Fruit fly (Drosophila melanogaster) whole organism, embryonic: ENCODE measurements around the gene DEF8.
A peak's percentile ranks its signal among the peaks of the same experiment; 100 is the strongest.

Experiments
- Ada2b ChIP-seq: fragments of 200-800 bp; sonication (Bioruptor generic); IDR thresholded peaks from 2 replicates; pipeline ENCODE4 v1.3.6; 2022; ENCODE audit warnings: missing biosample characterization, missing genetic modification characterization
- Aef1 ChIP-seq: fragments of 200-800 bp; sonication (Bioruptor generic); IDR thresholded peaks from 3 replicates; pipeline ENCODE4 v1.3.6; 2022; ENCODE audit warnings: missing biosample characterization, missing genetic modification characterization
- Awh ChIP-seq: fragments of 200-800 bp; sonication (Bioruptor generic); IDR thresholded peaks from 2 replicates; pipeline ENCODE4, ENCODE4 v1.3.6; 2022; ENCODE audit warnings: missing biosample characterization, missing genetic modification characterization
- CG10209 ChIP-seq: fragments of 200-800 bp; sonication (Bioruptor generic); optimal IDR thresholded peaks from 3 replicates; lab custom pipeline; 2017; ENCODE audit warnings: missing biosample characterization, mild to moderate bottlenecking, missing genetic modification characterization, missing genetic modification reagents
- CG11398 ChIP-seq: fragments of 200-800 bp; sonication (Bioruptor generic); optimal IDR thresholded peaks from 2 replicates; lab custom pipeline; 2016; ENCODE audit warnings: missing biosample characterization, missing genetic modification characterization
- CG11723 ChIP-seq: fragments of 200-800 bp; sonication (Bioruptor generic); optimal IDR thresholded peaks from 2 replicates; lab custom pipeline; 2017; ENCODE audit warnings: missing biosample characterization, mild to moderate bottlenecking, missing genetic modification characterization
- CG15269 ChIP-seq: fragments of 200-800 bp; sonication (Bioruptor generic); optimal IDR thresholded peaks from 2 replicates; lab custom pipeline; 2018; ENCODE audit warnings: missing biosample characterization, mild to moderate bottlenecking, missing genetic modification characterization, moderate library complexity
- CG1529 ChIP-seq: fragments of 200-800 bp; sonication (Bioruptor generic); optimal IDR thresholded peaks from 3 replicates; lab custom pipeline; 2018; ENCODE audit warnings: missing biosample characterization, missing genetic modification characterization
- CG15696 ChIP-seq: fragments of 200-800 bp; sonication (Bioruptor generic); optimal IDR thresholded peaks from 2 replicates; lab custom pipeline; 2019; ENCODE audit warnings: missing biosample characterization, mild to moderate bottlenecking, missing genetic modification characterization, moderate library complexity
- CG16863 ChIP-seq: fragments of 200-800 bp; sonication (Bioruptor generic); optimal IDR thresholded peaks from 3 replicates; lab custom pipeline; 2016; ENCODE audit warnings: missing biosample characterization, missing genetic modification characterization
- CG17568 ChIP-seq: fragments of 200-800 bp; sonication (Bioruptor generic); optimal IDR thresholded peaks from 2 replicates; lab custom pipeline; 2018; ENCODE audit warnings: missing biosample characterization, mild to moderate bottlenecking, missing genetic modification characterization, moderate library complexity
- CG30403 ChIP-seq: fragments of 200-800 bp; sonication (Bioruptor generic); optimal IDR thresholded peaks from 3 replicates; lab custom pipeline; 2016; ENCODE audit warnings: missing biosample characterization, missing genetic modification characterization
- CG30431 ChIP-seq: fragments of 200-800 bp; sonication (Bioruptor generic); optimal IDR thresholded peaks from 2 replicates; lab custom pipeline; 2017; ENCODE audit warnings: missing biosample characterization, missing genetic modification characterization
- CG31224 ChIP-seq: fragments of 200-800 bp; sonication (Bioruptor generic); IDR thresholded peaks from 2 replicates; pipeline ENCODE4 v1.3.6; 2022; ENCODE audit warnings: missing biosample characterization, missing genetic modification characterization
- CG34224 ChIP-seq: fragments of 200-800 bp; sonication (Bioruptor generic); IDR thresholded peaks from 3 replicates; pipeline ENCODE4 v1.3.6; 2022; ENCODE audit warnings: missing biosample characterization, missing genetic modification characterization; ENCODE audit not compliant: partially characterized antibody
- CG4404 ChIP-seq: fragments of 200-800 bp; sonication (Bioruptor generic); IDR thresholded peaks from 2 replicates; pipeline ENCODE4 v1.3.6; 2022; ENCODE audit warnings: missing biosample characterization, missing genetic modification characterization
- CG4820 ChIP-seq: fragments of 200-800 bp; sonication (Bioruptor generic); optimal IDR thresholded peaks from 3 replicates; lab custom pipeline; 2016; ENCODE audit warnings: missing biosample characterization, missing genetic modification characterization
- CG6654 ChIP-seq: fragments of 200-800 bp; sonication (Bioruptor generic); optimal IDR thresholded peaks from 2 replicates; lab custom pipeline; 2017; ENCODE audit warnings: missing biosample characterization, mild to moderate bottlenecking, missing genetic modification characterization
- CG7745 ChIP-seq: fragments of 200-800 bp; sonication (Bioruptor generic); optimal IDR thresholded peaks from 2 replicates; lab custom pipeline; 2018; ENCODE audit warnings: missing biosample characterization, mild to moderate bottlenecking, missing genetic modification characterization, moderate library complexity
- CG9797 ChIP-seq: fragments of 200-800 bp; sonication (Bioruptor generic); optimal IDR thresholded peaks from 3 replicates; lab custom pipeline; 2018; ENCODE audit warnings: missing biosample characterization, mild to moderate bottlenecking, missing genetic modification characterization
- Dad ChIP-seq: fragments of 200-800 bp; sonication (Bioruptor generic); optimal IDR thresholded peaks from 3 replicates; lab custom pipeline; 2016; ENCODE audit warnings: missing biosample characterization, missing genetic modification characterization
- Dfd ChIP-seq, 2 experiments: fragments of >200 bp; optimal IDR thresholded peaks; 2 replicates each; lab custom pipeline; 2017; ENCODE audit warnings: missing biosample characterization in 2 of 2, missing genetic modification characterization in 2 of 2
- Eip74EF ChIP-seq, 2 experiments: fragments of 200-800 bp in 1 of 2; fragments of >200 bp in 1 of 2; sonication (Bioruptor generic) in 1 of 2; optimal IDR thresholded peaks; 2 replicates each; lab custom pipeline; 2017 to 2019; ENCODE audit warnings: missing biosample characterization in 2 of 2, missing genetic modification characterization in 2 of 2, mild to moderate bottlenecking in 1 of 2, moderate library complexity in 1 of 2
- HmgD ChIP-seq: fragments of 200-800 bp; sonication (Bioruptor generic); optimal IDR thresholded peaks from 3 replicates; lab custom pipeline; 2016; ENCODE audit warnings: missing biosample characterization, missing genetic modification characterization
- Sox100B ChIP-seq: fragments of 200-800 bp; sonication (Bioruptor generic); optimal IDR thresholded peaks from 3 replicates; lab custom pipeline; 2018; ENCODE audit warnings: missing biosample characterization, mild to moderate bottlenecking, missing genetic modification characterization
- Stat92E ChIP-seq, 3 experiments: fragments of >200 bp in 2 of 3; fragments of 200-800 bp in 1 of 3; sonication (Bioruptor generic) in 1 of 3; optimal IDR thresholded peaks; 2 replicates each; lab custom pipeline; 2017 to 2019; ENCODE audit warnings: missing biosample characterization in 3 of 3, missing genetic modification characterization in 3 of 3, mild to moderate bottlenecking in 1 of 3, moderate library complexity in 1 of 3
- al ChIP-seq: fragments of 200-800 bp; sonication (Bioruptor generic); IDR thresholded peaks from 2 replicates; pipeline ENCODE4 v1.3.6; 2022; ENCODE audit warnings: missing biosample characterization, missing genetic modification characterization
- bab2 ChIP-seq: fragments of 200-800 bp; sonication (Bioruptor generic); optimal IDR thresholded peaks from 2 replicates; lab custom pipeline; 2016; ENCODE audit warnings: missing biosample characterization, missing genetic modification characterization
- bcd ChIP-seq: fragments of 200-800 bp; sonication (Bioruptor generic); optimal IDR thresholded peaks from 2 replicates; lab custom pipeline; 2017; ENCODE audit warnings: missing biosample characterization, mild to moderate bottlenecking, missing genetic modification characterization
- chif ChIP-seq, 2 experiments: fragments of 200-800 bp; sonication (Bioruptor generic); optimal IDR thresholded peaks; 3 replicates each; lab custom pipeline; 2016; ENCODE audit warnings: missing biosample characterization in 2 of 2, missing genetic modification characterization in 2 of 2
- chn ChIP-seq: fragments of 200-800 bp; sonication (Bioruptor generic); optimal IDR thresholded peaks from 2 replicates; lab custom pipeline; 2016; ENCODE audit warnings: missing biosample characterization, missing genetic modification characterization
- cwo ChIP-seq: fragments of 200-800 bp; sonication (Bioruptor generic); optimal IDR thresholded peaks from 3 replicates; lab custom pipeline; 2017; ENCODE audit warnings: missing biosample characterization, missing genetic modification characterization, mild to moderate bottlenecking, moderate library complexity, missing genetic modification reagents
- dm ChIP-seq: fragments of 200-800 bp; sonication (Bioruptor generic); optimal IDR thresholded peaks from 3 replicates; lab custom pipeline; 2016; ENCODE audit warnings: missing biosample characterization, missing genetic modification characterization
- dpn ChIP-seq, 2 experiments: fragments of 200-800 bp; sonication (Bioruptor generic); optimal IDR thresholded peaks; 3 replicates each; lab custom pipeline; 2016; ENCODE audit warnings: missing biosample characterization in 2 of 2, missing genetic modification characterization in 2 of 2
- dysf ChIP-seq: fragments of 200-800 bp; sonication (Bioruptor generic); IDR thresholded peaks from 3 replicates; pipeline ENCODE4 v1.3.6; 2022; ENCODE audit warnings: missing biosample characterization, missing genetic modification characterization
- en ChIP-seq: fragments of 200-800 bp; sonication (Bioruptor generic); optimal IDR thresholded peaks from 2 replicates; lab custom pipeline; 2016; ENCODE audit warnings: missing biosample characterization, missing genetic modification characterization
- esg ChIP-seq: fragments of 200-800 bp; sonication (Bioruptor generic); conservative IDR thresholded peaks from 2 replicates; pipeline ENCODE4 v1.3.6; 2022; ENCODE audit warnings: missing biosample characterization, missing genetic modification characterization
- gt ChIP-seq: fragments of 200-800 bp; sonication (Bioruptor generic); IDR thresholded peaks from 2 replicates; pipeline ENCODE4 v1.3.6; 2022; ENCODE audit warnings: missing biosample characterization, missing genetic modification characterization
- inv ChIP-seq: fragments of 200-800 bp; sonication (Bioruptor generic); IDR thresholded peaks from 2 replicates; pipeline ENCODE4 v1.3.6; 2022; ENCODE audit warnings: missing biosample characterization, missing genetic modification characterization; ENCODE audit not compliant: partially characterized antibody
- mam ChIP-seq: fragments of 200-800 bp; sonication (Bioruptor generic); optimal IDR thresholded peaks from 3 replicates; lab custom pipeline; 2016; ENCODE audit warnings: missing biosample characterization, missing genetic modification characterization
- mld ChIP-seq: fragments of 200-800 bp; sonication (Bioruptor generic); IDR thresholded peaks from 3 replicates; pipeline ENCODE4 v1.3.6; 2022; ENCODE audit warnings: missing biosample characterization, missing genetic modification characterization; ENCODE audit not compliant: partially characterized antibody
- org-1 ChIP-seq: fragments of 200-800 bp; sonication (Bioruptor generic); optimal IDR thresholded peaks from 2 replicates; lab custom pipeline; 2017; ENCODE audit warnings: missing biosample characterization, missing genetic modification characterization
- prd ChIP-seq, 3 experiments: fragments of >200 bp in 2 of 3; fragments of 200-800 bp in 1 of 3; sonication (Bioruptor generic) in 1 of 3; optimal IDR thresholded peaks in 2 of 3; IDR thresholded peaks in 1 of 3; 2 replicates in 2 of 3; 3 replicates in 1 of 3; pipeline versions ENCODE4 v1.3.6 to Lab custom; 2017 to 2022; ENCODE audit warnings: missing biosample characterization in 1 of 3, missing genetic modification characterization in 1 of 3
- ranshi ChIP-seq: fragments of 200-800 bp; sonication (Bioruptor generic); IDR thresholded peaks from 2 replicates; pipeline ENCODE4 v1.3.6; 2022; ENCODE audit warnings: missing biosample characterization, missing genetic modification characterization
- sd ChIP-seq: fragments of 200-800 bp; sonication (Bioruptor generic); optimal IDR thresholded peaks from 3 replicates; lab custom pipeline; 2018; ENCODE audit warnings: missing biosample characterization, mild to moderate bottlenecking, missing genetic modification characterization, moderate library complexity
- sim ChIP-seq: fragments of 200-800 bp; sonication (Bioruptor generic); IDR thresholded peaks from 2 replicates; pipeline ENCODE4 v1.3.6; 2022; ENCODE audit warnings: missing biosample characterization, missing genetic modification characterization
- sug ChIP-seq: fragments of 200-800 bp; optimal IDR thresholded peaks from 2 replicates; lab custom pipeline; 2019; ENCODE audit warnings: missing biosample characterization, mild to moderate bottlenecking, missing genetic modification characterization, moderate library complexity
- tx ChIP-seq: fragments of 200-800 bp; sonication (Bioruptor generic); optimal IDR thresholded peaks from 2 replicates; lab custom pipeline; 2016; ENCODE audit warnings: missing biosample characterization, missing genetic modification characterization

DEF8 gene

dm6 chr3L:12138113-12138899, 6.4 kb downstream of the DEF8 start, which contains the start of the genes ND-SGDH and RhoGAP68F (continued):
- TF ChIP-seq Sox100B (GFP tag; lab: Kevin White, UChicago) (peak; percentile 72), Ada2b (GFP tag; lab: Robert Waterston, UW) (peak; percentile 43), Dad (peak; percentile 69), CG34224 (GFP tag; lab: Robert Waterston, UW) (peak; percentile 93), sim (no peak), CG11398 (GFP tag; lab: Kevin White, UChicago) (peak; percentile 42), chif (GFP tag; optimal IDR thresholded peaks at IDR 0.05; lab: Kevin White, UChicago) (peak; percentile 38 to 51), al (GFP tag; lab: Robert Waterston, UW) (peak; percentile 72), CG30431 (GFP tag; lab: Kevin White, UChicago) (peak; percentile 49), Dfd (GFP tag; optimal IDR thresholded peaks at IDR 0.05; lab: Kevin White, UChicago) (no peak), CG6654 (GFP tag; lab: Kevin White, UChicago) (peak; percentile 36), CG11723 (GFP tag; lab: Kevin White, UChicago) (peak; percentile 71), esg (peak; percentile 68), mld (peak; percentile 69; the same call in 2 of the 3 replicates), CG4820 (GFP tag; lab: Kevin White, UChicago) (peak; percentile 76), CG7745 (tag; lab: Kevin White, UChicago) (no peak), CG31224 (GFP tag; lab: Robert Waterston, UW) (peak; percentile 55), bcd (GFP tag; lab: Kevin White, UChicago) (peak; percentile 78), CG9797 (GFP tag; lab: Kevin White, UChicago) (peak; percentile 76), CG30403 (GFP tag; lab: Kevin White, UChicago) (peak; percentile 90), dysf (GFP tag; lab: Robert Waterston, UW) (peak; percentile 80), dpn (GFP tag; optimal IDR thresholded peaks at IDR 0.05; lab: Kevin White, UChicago) (peak; percentile 55 to 77), CG15269 (tag; lab: Kevin White, UChicago) (peak; percentile 74), cwo (GFP tag; lab: Kevin White, UChicago) (peak; percentile 54), Aef1 (peak; percentile 68), sug (tag; lab: Kevin White, UChicago) (peak; percentile 82), ranshi (GFP tag; lab: Robert Waterston, UW) (peak; percentile 56; the same call in 1 of the 2 replicates), CG17568 (GFP tag; lab: Kevin White, UChicago) (no peak), CG16863 (peak; percentile 58), CG4404 (GFP tag; lab: Robert Waterston, UW) (peak; percentile 81), HmgD (GFP tag; lab: Kevin White, UChicago) (no peak), org-1 (GFP tag; lab: Kevin White, UChicago) (no peak), Stat92E (GFP tag; optimal IDR thresholded peaks at IDR 0.05; lab: Kevin White, UChicago) (peak in 1 of 3 experiments; percentile 1), sd (tag; lab: Kevin White, UChicago) (peak; percentile 49), chn (GFP tag; lab: Kevin White, UChicago) (peak; percentile 71), Awh (no peak), Eip74EF (GFP tag; optimal IDR thresholded peaks at IDR 0.05; lab: Kevin White, UChicago) (peak in 1 of 2 experiments; percentile 28), en (peak; percentile 3), gt (GFP tag; lab: Robert Waterston, UW) (no peak), prd (optimal IDR thresholded peaks at IDR 0.05; lab: Kevin White, UChicago) (no peak), prd (GFP tag; IDR thresholded peaks at IDR 0.05; lab: Robert Waterston, UW) (peak; percentile 80; the same call in 2 of the 3 replicates), bab2 (GFP tag; lab: Kevin White, UChicago) (peak; percentile 45), tx (GFP tag; lab: Kevin White, UChicago) (peak; percentile 45), CG15696 (peak; percentile 77), mam (peak; percentile 72), CG10209 (GFP tag; lab: Kevin White, UChicago) (peak; percentile 56), inv (GFP tag; lab: Robert Waterston, UW) (peak; percentile 97), CG1529 (GFP tag; lab: Kevin White, UChicago) (peak; percentile 44), dm (peak; percentile 58)
